Fruit fly (Drosophila melanogaster) S2 (cell line): ENCODE results near the gene CG34026.

Source experiments
- CG8478 ChIP-seq: fragments of >200 bp; optimal IDR thresholded peaks from 2 replicates; lab custom pipeline; 2018
- CTCF ChIP-seq, 2 experiments: fragments of >200 bp; optimal IDR thresholded peaks; 2 replicates each; lab custom pipeline; 2018

CG34026 gene

dm6 chrX:9550565-9551145, 17.0 kb downstream of the CG34026 start, which contains the start of gene CG32700:
CG32700 (minus strand) TSS chrX:9550838.
- TF ChIP-seq CG8478 (lab: Kevin White, UChicago) (no peak), CTCF (optimal IDR thresholded peaks at IDR 0.05; lab: Kevin White, UChicago) (peak; percentile 80 to 81)

- no peak for TF ChIP-seq CTCF (optimal IDR thresholded peaks at IDR 0.05; lab: Kevin White, UChicago)
- TF ChIP-seq CG8478 (lab: Kevin White, UChicago): no peak
Measured at dm6 chrX:9551179-9551578, 17.6 kb downstream of the CG34026 start.

- TF ChIP-seq CG8478 (lab: Kevin White, UChicago): no peak
- TF ChIP-seq CTCF (optimal IDR thresholded peaks at IDR 0.05; lab: Kevin White, UChicago): no peak
Measured at dm6 chrX:9553545-9554320, 20.1 kb downstream of the CG34026 start.

- TF ChIP-seq CTCF (optimal IDR thresholded peaks at IDR 0.05; lab: Kevin White, UChicago) (no peak), CG8478 (lab: Kevin White, UChicago) (no peak)
Measured at dm6 chrX:9554346-9554808, 20.8 kb downstream of the CG34026 start, which contains the start of gene RpS28b. RpS28b (plus strand) TSS chrX:9554623.

- TF ChIP-seq CG8478 (lab: Kevin White, UChicago): no peak
- TF ChIP-seq CTCF (optimal IDR thresholded peaks at IDR 0.05; lab: Kevin White, UChicago): no peak
Measured at dm6 chrX:9556397-9556796, 22.8 kb downstream of the CG34026 start, which contains the start of gene CG15317. CG15317 (minus strand) TSS chrX:9556544.

dm6 chrX:9571208-9571607, 37.6 kb downstream of the CG34026 start, which contains the start of gene Cubn:
Cubn (minus strand) TSS chrX:9571308.
- TF ChIP-seq CTCF (optimal IDR thresholded peaks at IDR 0.05; lab: Kevin White, UChicago) (no peak), CG8478 (lab: Kevin White, UChicago) (no peak)

dm6 chrX:9576147-9576503, 42.5 kb downstream of the CG34026 start, which contains the start of gene CG42395:
CG42395 (minus strand) TSS chrX:9576247.
- no peak for TF ChIP-seq CTCF (optimal IDR thresholded peaks at IDR 0.05; lab: Kevin White, UChicago)
- TF ChIP-seq CG8478 (lab: Kevin White, UChicago): no peak

- TF ChIP-seq CG8478 (lab: Kevin White, UChicago) (no peak), CTCF (optimal IDR thresholded peaks at IDR 0.05; lab: Kevin White, UChicago) (no peak)
Measured at dm6 chrX:9576504-9577337, 43.1 kb downstream of the CG34026 start.

dm6 chrX:9577338-9577644, 43.7 kb downstream of the CG34026 start:
- TF ChIP-seq CG8478 (lab: Kevin White, UChicago) (no peak), CTCF (optimal IDR thresholded peaks at IDR 0.05; lab: Kevin White, UChicago) (no peak)

dm6 chrX:9578014-9578413, 44.4 kb downstream of the CG34026 start:
- no peak for TF ChIP-seq CTCF (optimal IDR thresholded peaks at IDR 0.05; lab: Kevin White, UChicago)
- no peak for TF ChIP-seq CG8478 (lab: Kevin White, UChicago)

- TF ChIP-seq CTCF (optimal IDR thresholded peaks at IDR 0.05; lab: Kevin White, UChicago) (no peak), CG8478 (lab: Kevin White, UChicago) (no peak)
Measured at dm6 chrX:9578696-9579509, 45.3 kb downstream of the CG34026 start.

dm6 chrX:9579918-9580521, 46.4 kb downstream of the CG34026 start, which contains the start of gene LPCAT:
LPCAT (minus strand) TSS chrX:9579987.
- TF ChIP-seq CTCF (optimal IDR thresholded peaks at IDR 0.05; lab: Kevin White, UChicago) (peak in 1 of 2 experiments; percentile 14), CG8478 (lab: Kevin White, UChicago) (no peak)

dm6 chrX:9580544-9580943, 46.9 kb downstream of the CG34026 start:
- TF ChIP-seq CG8478 (lab: Kevin White, UChicago): no peak
- no peak for TF ChIP-seq CTCF (optimal IDR thresholded peaks at IDR 0.05; lab: Kevin White, UChicago)
